Fruit fly (Drosophila melanogaster) whole organism, larva: Measurements from ENCODE around the gene Edc3.

Source experiments
- noc ChIP-seq: fragments of 200-800 bp; sonication (Bioruptor generic); optimal IDR thresholded peaks from 3 replicates; lab custom pipeline; 2019; ENCODE audit warnings: missing biosample characterization, mild to moderate bottlenecking, missing genetic modification characterization, moderate library complexity

Edc3 gene

DNA sequence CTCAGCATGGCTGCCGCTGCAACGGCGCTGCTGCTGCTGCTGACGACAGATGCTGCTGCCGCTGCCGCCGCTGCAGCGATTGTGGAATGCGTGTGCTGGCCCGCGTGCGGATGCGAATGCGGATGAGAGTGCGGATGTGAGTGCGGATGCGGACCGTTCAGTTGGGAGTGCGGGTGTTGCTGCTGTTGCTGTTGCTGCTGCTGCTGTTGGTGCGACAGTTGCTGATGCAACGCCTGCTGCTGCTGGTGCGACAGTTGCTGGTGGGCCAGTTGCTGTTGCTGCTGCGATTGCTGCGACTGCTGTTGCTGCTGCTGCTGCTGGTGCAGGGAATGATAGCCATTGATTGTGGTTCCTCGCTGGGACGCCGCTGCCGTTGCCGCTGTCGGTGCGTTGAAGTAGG, 32.6 kb upstream of the Edc3 start:
- TF ChIP-seq noc (tag; lab: Kevin White, UChicago): no peak

DNA sequence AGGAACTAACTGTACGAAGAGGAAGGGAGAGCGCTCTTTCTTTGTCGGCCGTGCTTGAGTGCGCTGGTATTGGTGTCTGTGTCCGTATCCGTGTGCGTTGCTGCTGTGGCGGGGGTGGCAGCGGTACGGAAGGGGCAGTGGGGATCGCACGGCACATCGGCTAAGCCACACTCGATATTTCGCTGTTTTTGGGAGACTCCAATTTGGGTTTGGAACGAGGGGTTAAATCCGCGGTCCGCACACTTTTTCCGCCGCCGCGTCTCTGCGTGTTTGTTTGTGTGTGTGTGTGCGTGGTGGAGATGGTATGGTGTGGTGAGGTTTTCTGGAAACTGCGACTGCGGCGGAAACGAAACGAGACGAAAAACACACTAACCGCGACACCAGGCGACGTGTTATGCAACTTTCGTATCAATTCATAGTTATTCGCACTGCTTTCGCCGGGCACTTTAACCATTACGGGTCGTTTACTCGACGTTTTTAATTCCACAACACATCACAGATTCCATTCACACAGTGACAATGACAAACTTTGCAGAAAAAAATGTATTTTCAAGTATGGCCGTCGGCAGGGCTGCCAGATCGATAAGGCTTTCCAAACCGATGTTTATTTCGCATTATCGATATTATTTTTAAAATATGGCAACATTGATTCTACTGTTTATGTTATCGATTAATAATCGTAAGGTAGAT, 27.7 kb upstream of the Edc3 start, which contains the start of gene CycT:
Gene CycT, minus strand, starts transcription at position 574 of the 690 bp plus-strand sequence.
- peak; percentile 53 for TF ChIP-seq noc (tag; lab: Kevin White, UChicago)

DNA sequence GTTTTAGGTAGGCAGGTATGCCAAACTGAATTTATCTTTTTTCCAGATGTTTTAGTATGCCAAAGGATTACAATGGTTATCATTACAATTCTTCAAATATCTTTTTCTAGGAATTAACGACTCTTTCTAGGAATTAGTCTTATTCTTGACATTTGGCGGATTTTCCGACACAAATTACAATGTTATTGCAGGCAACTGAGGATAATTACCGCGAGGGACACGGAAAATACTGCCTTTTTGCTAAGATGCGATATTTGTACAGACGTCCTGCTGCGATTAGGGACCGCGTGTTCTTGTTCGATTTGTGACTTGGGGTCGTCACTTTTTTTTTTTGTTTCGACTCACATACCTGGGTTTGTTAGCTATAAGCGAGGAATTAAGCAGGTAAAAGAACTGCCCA, 26.1 kb upstream of the Edc3 start:
- TF ChIP-seq noc (tag; lab: Kevin White, UChicago): no peak

dm6 chr3L:17549049-17549876, 19.6 kb upstream of the Edc3 start, which contains the start of the genes Jon74E and CG7542:
TSS of gene Jon74E (minus strand) at chr3L:17549127.
TSS of gene CG7542 (plus strand) at chr3L:17549826.
- no peak for TF ChIP-seq noc (tag; lab: Kevin White, UChicago)

DNA sequence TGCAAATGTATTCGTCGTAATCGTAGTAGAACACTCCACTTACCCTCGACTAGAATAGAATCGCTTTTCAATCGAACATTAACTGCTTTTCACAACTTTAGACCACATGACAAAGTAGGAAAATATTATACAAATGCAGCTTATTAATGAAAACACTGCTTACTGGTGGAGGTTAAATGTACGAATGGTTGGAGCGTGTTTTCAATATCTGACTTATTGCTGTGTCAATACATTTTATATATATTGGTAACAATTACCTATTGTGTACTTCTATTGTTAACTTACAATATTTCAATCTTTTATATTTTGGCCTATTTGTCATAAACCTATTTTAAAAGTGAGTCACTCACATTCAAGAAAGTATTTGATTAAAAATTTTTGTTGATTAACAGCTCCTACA, 10.3 kb upstream of the Edc3 start:
- TF ChIP-seq noc (tag; lab: Kevin White, UChicago): no peak

- TF ChIP-seq noc (tag; lab: Kevin White, UChicago): no peak
Observed at dm6 chr3L:17538907-17539306, 9.2 kb upstream of the Edc3 start.

dm6 chr3L:17538250-17538649, 8.6 kb upstream of the Edc3 start:
- TF ChIP-seq noc (tag; lab: Kevin White, UChicago): no peak

DNA sequence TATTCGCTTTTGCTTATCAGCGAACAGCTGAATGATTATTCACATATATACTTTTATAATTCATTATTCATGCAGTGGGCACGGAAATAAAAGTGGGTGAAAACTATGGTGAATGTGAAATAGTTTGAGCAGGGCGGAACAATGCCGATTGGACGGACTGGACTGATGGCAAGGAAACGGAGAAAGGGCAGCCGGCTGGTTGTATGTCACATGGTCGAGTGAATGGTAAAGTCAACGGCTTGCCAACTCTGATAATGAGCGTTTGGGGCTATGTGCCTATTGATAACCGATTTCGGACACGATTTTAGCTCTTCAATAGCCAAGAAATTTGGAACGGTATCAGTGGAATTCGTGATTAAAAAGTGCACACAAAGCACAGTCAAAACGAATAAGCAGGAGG, 6.1 kb upstream of the Edc3 start:
- TF ChIP-seq noc (tag; lab: Kevin White, UChicago): no peak

DNA sequence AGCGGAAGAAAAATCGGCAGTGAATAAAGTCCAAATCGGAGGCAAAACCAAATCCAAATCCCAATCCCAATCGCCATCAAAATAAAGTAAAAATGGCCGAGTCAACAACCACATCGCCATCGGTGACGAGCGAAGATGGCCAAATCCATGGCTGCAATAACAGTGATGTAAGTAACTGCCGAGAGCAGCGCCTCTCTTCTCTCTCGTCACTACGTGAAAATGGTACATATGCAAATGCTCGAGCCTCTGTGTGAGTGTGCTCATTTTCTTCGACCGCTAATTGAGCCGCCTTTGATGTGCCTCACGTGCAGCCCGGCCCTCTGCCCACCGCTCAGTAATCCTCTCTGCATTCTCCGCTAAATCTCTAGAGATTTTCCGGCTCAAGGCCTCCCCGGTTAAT, 4.7 kb upstream of the Edc3 start:
- TF ChIP-seq noc (tag; lab: Kevin White, UChicago): no peak

DNA sequence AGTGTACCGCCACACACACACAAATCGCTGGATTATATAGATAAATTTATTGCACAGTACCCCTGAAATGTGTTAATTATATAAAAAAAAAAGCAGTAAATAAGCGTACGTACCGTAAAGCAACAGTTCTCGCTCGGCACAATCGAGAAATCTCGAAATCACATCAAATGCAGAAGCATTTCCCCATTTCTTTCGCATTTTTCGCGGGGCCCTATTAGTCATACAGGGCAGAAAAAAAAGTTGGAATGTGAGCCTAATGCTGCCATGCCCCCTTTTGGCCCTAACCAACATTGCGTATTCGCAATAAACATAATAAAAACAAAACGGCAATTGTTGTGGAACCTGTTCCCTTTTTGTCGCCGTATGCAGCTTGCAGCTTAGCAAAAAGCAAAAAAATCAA, 4.1 kb upstream of the Edc3 start:
- no peak for TF ChIP-seq noc (tag; lab: Kevin White, UChicago)

DNA sequence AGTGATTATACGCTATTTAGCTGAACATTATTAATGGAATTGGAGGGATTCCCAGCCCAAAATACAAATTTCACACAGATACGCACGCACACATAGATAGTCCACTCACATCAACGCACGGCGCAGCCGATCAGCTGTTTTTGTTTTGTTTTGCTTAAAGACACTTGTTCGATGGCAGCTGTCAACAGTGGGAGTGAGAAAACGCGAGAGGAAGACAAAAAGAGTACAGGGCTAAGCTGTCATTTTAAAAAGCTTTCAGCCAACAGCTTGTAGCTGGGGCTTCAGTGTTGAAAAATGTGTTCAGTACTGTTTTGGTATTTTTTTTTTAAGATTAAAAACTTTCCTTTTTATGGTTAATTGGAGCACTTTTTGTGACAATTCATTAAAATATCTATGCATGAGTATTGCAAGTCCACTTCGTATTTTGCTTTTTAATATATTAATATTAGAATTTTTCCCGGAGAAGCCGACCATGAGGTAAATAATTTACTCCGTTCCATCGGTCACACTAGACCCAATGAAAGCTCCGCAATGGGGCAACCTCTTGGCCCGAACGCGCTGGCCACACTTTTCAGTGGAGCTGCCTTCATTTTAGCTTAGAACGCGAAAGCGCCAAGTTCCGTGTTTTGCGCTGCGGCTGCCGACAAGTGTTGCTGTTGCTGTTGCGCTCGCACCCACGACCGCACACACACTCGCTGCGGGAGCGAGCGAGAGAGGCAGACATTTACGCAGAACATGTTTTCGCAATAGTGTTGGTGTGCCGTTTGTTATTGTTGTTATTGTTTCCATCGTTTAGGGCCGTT, 3.4 kb upstream of the Edc3 start:
- TF ChIP-seq noc (tag; lab: Kevin White, UChicago): peak; percentile 51

dm6 chr3L:17532197-17532596, 2.5 kb upstream of the Edc3 start:
- no peak for TF ChIP-seq noc (tag; lab: Kevin White, UChicago)

DNA sequence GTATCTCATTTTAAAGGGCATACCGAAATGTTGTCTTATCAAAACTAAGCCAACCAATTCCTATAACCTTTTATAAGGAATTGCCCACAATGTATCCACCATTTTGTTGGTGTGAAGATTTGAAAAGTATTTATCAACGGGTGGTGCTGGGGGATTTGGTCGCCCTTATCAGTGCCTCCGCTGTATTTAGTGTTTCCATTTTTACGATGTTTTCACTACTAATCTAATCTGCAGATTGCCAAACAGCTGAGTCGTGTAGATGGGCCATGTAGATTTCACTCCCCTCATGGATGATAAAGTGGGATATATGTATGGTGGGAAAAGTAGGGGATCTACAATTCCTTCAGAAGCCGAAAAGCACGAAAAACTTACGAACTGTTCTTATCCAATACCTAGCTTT, 1.7 kb upstream of the Edc3 start:
- TF ChIP-seq noc (tag; lab: Kevin White, UChicago): peak; percentile 7

DNA sequence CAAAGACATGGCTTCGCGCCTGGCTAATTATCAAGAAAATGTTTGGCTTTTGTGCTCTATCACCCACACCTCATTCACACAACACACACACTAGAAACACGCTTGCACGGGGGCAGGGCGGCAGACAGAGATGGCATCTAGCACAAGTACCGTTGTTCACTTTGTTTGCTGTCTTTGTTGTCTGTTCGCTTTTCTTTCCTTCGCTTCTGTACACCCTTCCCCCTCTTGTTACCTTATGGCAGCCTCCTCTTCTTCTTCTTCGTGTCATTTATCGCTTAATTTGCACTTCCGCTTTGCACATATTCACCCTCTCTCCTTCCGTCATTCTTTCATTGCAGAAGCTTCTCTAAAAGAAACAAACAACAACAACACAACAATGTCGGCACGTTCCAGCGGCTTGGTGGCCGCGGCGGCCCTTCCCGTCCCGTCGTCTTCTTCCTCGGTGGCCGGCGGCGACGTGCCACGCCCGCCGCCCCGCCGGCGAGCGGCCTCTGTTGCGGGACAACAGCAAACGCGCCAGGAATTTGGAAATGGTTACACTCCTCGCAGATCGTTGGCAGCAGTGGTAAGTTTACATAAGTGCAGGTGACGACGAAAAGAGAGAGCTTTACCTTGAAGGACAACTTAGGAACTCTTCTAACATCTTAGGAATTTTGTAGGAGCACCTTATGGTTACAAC, 949 bp upstream of the Edc3 start:
- TF ChIP-seq noc (tag; lab: Kevin White, UChicago): no peak

dm6 chr3L:17513893-17514616, 15.6 kb downstream of the Edc3 start, which contains the start of the genes U4-U6-60K and CG7564:
TSS of gene U4-U6-60K (minus strand) at chr3L:17513912.
TSS of gene CG7564 (plus strand) at chr3L:17514298.
- peak; percentile 55 for TF ChIP-seq noc (tag; lab: Kevin White, UChicago)
